Worm (Caenorhabditis elegans) whole organism, mixed stage, embryonic: Measurements from ENCODE around the gene H03E18.1.
"Not testable (repeated sequence)": the region's sequence is repeated elsewhere in the genome, so short reads cannot be mapped to it uniquely, and the experiment has no call there.

ENCODE experiments used
- ceh-83 ChIP-seq: fragments of 200-800 bp; sonication (Bioruptor generic); optimal IDR thresholded peaks from 2 replicates; lab custom pipeline; 2018; ENCODE audit warnings: mild to moderate bottlenecking, missing genetic modification characterization, missing compliant biosample characterization
- ces-1 ChIP-seq: fragments of 150-350 bp; optimal IDR thresholded peaks from 2 replicates; lab custom pipeline; 2014; ENCODE audit warnings: missing biosample characterization, missing genetic modification reagents, missing genetic modification characterization
- elt-1 ChIP-seq: sonication (generic microtip); optimal IDR thresholded peaks from 2 replicates; lab custom pipeline; 2017; ENCODE audit warnings: missing genetic modification characterization, mild to moderate bottlenecking, missing compliant biosample characterization, antibody characterized with exemption, moderate library complexity, borderline replicate concordance; ENCODE audit not compliant: insufficient read depth
- elt-3 ChIP-seq: fragments of 150-350 bp; optimal IDR thresholded peaks from 2 replicates; lab custom pipeline; 2014; ENCODE audit warnings: missing biosample characterization, missing genetic modification characterization
- hlh-1 ChIP-seq: fragments of 150-350 bp; optimal IDR thresholded peaks from 2 replicates; lab custom pipeline; 2014; ENCODE audit warnings: missing biosample characterization, missing genetic modification reagents, missing genetic modification characterization
- lin-13 ChIP-seq: fragments of 150-350 bp; optimal IDR thresholded peaks from 2 replicates; lab custom pipeline; 2014; ENCODE audit warnings: missing biosample characterization, missing genetic modification characterization
- mls-2 ChIP-seq: sonication (generic microtip); optimal IDR thresholded peaks from 2 replicates; lab custom pipeline; 2016; ENCODE audit warnings: mild to moderate bottlenecking, missing genetic modification characterization, moderate library complexity, missing compliant biosample characterization
- nhr-12 ChIP-seq: fragments of 150-350 bp; optimal IDR thresholded peaks from 2 replicates; lab custom pipeline; 2014; ENCODE audit warnings: missing biosample characterization, missing genetic modification characterization
- nhr-28 ChIP-seq: fragments of 150-350 bp; optimal IDR thresholded peaks from 2 replicates; lab custom pipeline; 2014; ENCODE audit warnings: missing biosample characterization, missing genetic modification characterization
- pha-4 ChIP-seq: fragments of 150-350 bp; optimal IDR thresholded peaks from 2 replicates; lab custom pipeline; 2018; ENCODE audit warnings: missing biosample characterization, missing genetic modification reagents, missing genetic modification characterization
- snpc-4 ChIP-seq: fragments of 150-350 bp; optimal IDR thresholded peaks from 2 replicates; lab custom pipeline; 2014; ENCODE audit warnings: missing biosample characterization, missing genetic modification characterization
- sptf-1 ChIP-seq: sonication (generic microtip); optimal IDR thresholded peaks from 2 replicates; lab custom pipeline; 2017; ENCODE audit warnings: mild to moderate bottlenecking, missing genetic modification characterization, moderate library complexity, missing compliant biosample characterization
- unc-62 ChIP-seq: fragments of 150-350 bp; optimal IDR thresholded peaks from 2 replicates; lab custom pipeline; 2014; ENCODE audit warnings: missing biosample characterization, missing genetic modification reagents, missing genetic modification characterization
- ztf-11 ChIP-seq: fragments of 150-350 bp; optimal IDR thresholded peaks from 2 replicates; lab custom pipeline; 2014; ENCODE audit warnings: missing biosample characterization, missing genetic modification characterization

DNA sequence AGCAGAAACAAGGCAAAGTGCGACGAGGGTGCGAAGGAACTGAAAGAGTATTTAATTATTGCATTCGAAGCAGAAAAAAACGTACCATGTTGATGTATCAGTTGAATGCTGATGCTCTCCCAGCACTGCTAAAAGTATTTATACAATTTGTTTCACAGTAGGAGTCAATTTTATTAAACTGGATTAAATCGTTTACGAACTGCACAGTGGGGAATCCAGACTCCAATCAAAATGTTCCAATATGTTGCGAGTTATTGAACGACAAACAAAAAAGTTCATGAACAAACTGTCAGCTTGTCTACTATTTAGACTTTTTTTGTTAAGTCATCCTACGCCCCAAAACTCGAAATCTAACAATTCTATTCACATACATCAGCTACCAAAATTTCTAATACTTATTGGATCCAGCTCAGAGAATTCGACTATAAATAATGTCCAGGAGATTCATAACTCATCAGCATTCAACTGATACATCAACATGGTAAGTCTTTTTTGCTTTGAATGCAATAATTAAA is 30.6 kb downstream of the H03E18.1 start, which contains the start of the genes nspc-4 and nspc-5:
- TF ChIP-seq mls-2 (tag; lab: Kevin White, UChicago); nhr-12; pha-4 (tag; lab: Kevin White, UChicago); ces-1 (GFP tag; lab: Kevin White, UChicago); sptf-1 (tag; lab: Kevin White, UChicago); hlh-1 (tag; lab: Kevin White, UChicago); ceh-83 (GFP tag; lab: Kevin White, UChicago); elt-3; lin-13 (tag; lab: Kevin White, UChicago); unc-62 (GFP tag; lab: Kevin White, UChicago); snpc-4; nhr-28 (tag; lab: Kevin White, UChicago); ztf-11; elt-1: not testable (repeated sequence)
